Worm (Caenorhabditis elegans) whole organism, mixed stage, embryonic: ENCODE results near the gene C16C10.1.

Source experiments
- ceh-43 ChIP-seq: fragments of 200-800 bp; sonication (Bioruptor generic); optimal IDR thresholded peaks from 2 replicates; lab custom pipeline; 2018; ENCODE audit warnings: mild to moderate bottlenecking, missing genetic modification characterization, moderate library complexity, missing compliant biosample characterization
- ces-1 ChIP-seq: fragments of 150-350 bp; optimal IDR thresholded peaks from 2 replicates; lab custom pipeline; 2014; ENCODE audit warnings: missing biosample characterization, missing genetic modification reagents, missing genetic modification characterization
- flh-1 ChIP-seq: fragments of 200-800 bp; sonication (Bioruptor generic); optimal IDR thresholded peaks from 2 replicates; lab custom pipeline; 2018; ENCODE audit warnings: mild to moderate bottlenecking, missing genetic modification characterization, moderate library complexity, missing compliant biosample characterization
- lin-13 ChIP-seq: fragments of 150-350 bp; optimal IDR thresholded peaks from 2 replicates; lab custom pipeline; 2014; ENCODE audit warnings: missing biosample characterization, missing genetic modification characterization
- lsy-2 ChIP-seq: fragments of 150-350 bp; optimal IDR thresholded peaks from 2 replicates; lab custom pipeline; 2014; ENCODE audit warnings: missing biosample characterization, missing genetic modification characterization
- mls-2 ChIP-seq: sonication (generic microtip); optimal IDR thresholded peaks from 2 replicates; lab custom pipeline; 2016; ENCODE audit warnings: mild to moderate bottlenecking, missing genetic modification characterization, moderate library complexity, missing compliant biosample characterization
- nhr-2 ChIP-seq: fragments of 150-350 bp; optimal IDR thresholded peaks from 2 replicates; lab custom pipeline; 2014; ENCODE audit warnings: missing biosample characterization, missing genetic modification characterization
- nhr-28 ChIP-seq: fragments of 150-350 bp; optimal IDR thresholded peaks from 2 replicates; lab custom pipeline; 2014; ENCODE audit warnings: missing biosample characterization, missing genetic modification characterization
- pha-4 ChIP-seq: fragments of 150-350 bp; optimal IDR thresholded peaks from 2 replicates; lab custom pipeline; 2018; ENCODE audit warnings: missing biosample characterization, missing genetic modification reagents, missing genetic modification characterization
- unc-120 ChIP-seq: sonication (generic microtip); optimal IDR thresholded peaks from 2 replicates; lab custom pipeline; 2017; ENCODE audit warnings: missing genetic modification characterization, missing compliant biosample characterization; ENCODE audit not compliant: poor library complexity, severe bottlenecking
- unc-62 ChIP-seq: fragments of 150-350 bp; optimal IDR thresholded peaks from 2 replicates; lab custom pipeline; 2014; ENCODE audit warnings: missing biosample characterization, missing genetic modification reagents, missing genetic modification characterization

Gene C16C10.1

ce11 chrIII:4137180-4137579 lies 44.1 kb downstream of the C16C10.1 start:
- no peak for TF ChIP-seq flh-1
- no peak for TF ChIP-seq nhr-28 (tag; lab: Kevin White, UChicago)

- no peak for TF ChIP-seq pha-4 (tag; lab: Kevin White, UChicago)
- TF ChIP-seq lin-13 (tag; lab: Kevin White, UChicago): no peak
- TF ChIP-seq mls-2 (tag; lab: Kevin White, UChicago): no peak
These were observed 47.2 kb downstream of the C16C10.1 start for ce11 chrIII:4134059-4134458.

ce11 chrIII:4131814-4132555 lies 49.3 kb downstream of the C16C10.1 start:
- no peak for TF ChIP-seq unc-120 (tag; lab: Kevin White, UChicago)
- no peak for TF ChIP-seq nhr-2 (tag; lab: Kevin White, UChicago)
- TF ChIP-seq lsy-2: no peak
- TF ChIP-seq mls-2 (tag; lab: Kevin White, UChicago): no peak
- TF ChIP-seq unc-62 (GFP tag; lab: Kevin White, UChicago): no peak
- no peak for TF ChIP-seq ceh-43 (GFP tag; lab: Kevin White, UChicago)
- TF ChIP-seq ces-1: peak; percentile 93
